Fruit fly (Drosophila melanogaster): ENCODE results near the gene Osi14.

DNA sequence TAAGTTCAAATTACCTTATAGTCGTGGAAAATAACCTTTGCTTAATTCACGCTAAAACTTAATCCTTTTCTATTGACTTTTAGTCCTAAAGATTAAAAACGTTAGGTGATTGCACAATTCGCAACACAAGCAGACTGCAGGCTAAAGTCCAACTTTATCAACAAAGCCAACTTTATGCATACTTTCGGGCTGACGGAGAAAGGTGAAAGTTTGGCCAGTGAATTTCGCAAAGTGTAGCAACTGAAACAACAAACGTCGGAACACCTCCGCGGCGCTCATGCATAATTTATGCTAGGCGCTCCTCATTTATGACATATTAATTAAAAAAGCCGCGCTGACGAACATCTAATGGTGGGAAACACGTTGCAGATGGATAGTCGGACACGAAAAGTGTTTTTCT is 28.9 kb upstream of the Osi14 start:
- TF ChIP-seq h (optimal IDR thresholded peaks at IDR 0.05) = no peak
- TF ChIP-seq psq (optimal IDR thresholded peaks at IDR 0.05) = no peak

All from Kc167 (cell line).